Fruit fly (Drosophila melanogaster): ENCODE measurements around the gene cyc.

The cyc gene

DNA sequence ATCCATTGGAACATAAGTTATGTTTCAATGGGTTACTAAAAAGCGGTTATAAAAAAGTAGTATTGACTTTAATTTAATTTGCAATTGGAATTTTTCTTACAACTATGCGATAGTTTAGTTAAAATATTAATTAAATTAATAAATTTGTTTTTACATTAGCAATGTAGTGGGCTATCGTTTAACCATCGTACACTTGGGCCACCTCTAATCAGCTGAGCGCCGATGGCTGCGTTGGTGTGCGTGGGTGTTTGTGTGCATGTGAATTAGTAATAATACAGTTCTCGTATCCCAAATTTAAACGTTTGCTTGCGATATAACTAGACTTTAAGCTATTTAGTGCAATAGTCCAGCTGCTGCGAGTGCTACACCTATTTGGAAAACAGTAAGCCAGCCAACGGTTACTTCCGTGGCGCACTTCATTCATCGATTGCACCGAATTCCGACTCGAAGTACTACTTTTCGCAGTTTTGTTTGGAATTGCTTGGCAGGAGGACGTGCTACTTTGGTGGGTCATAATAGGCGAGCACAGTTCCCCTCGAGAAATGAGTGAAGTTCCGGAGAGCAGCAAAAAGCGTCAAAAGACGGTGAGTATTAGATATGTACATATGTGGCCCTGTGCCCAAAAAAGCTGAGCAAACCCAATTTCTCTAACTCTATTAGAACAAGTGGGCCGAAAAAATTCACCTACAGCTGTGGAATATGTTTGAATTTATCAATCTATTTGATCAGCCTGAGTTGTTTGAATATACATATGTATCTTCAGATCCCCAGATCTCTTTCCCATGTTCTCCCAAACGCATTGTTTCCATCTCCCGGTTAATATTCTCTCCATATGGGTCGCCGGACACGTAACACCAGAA, 29.5 kb upstream of the cyc start, which contains the start of gene Papss (continued):
- TF ChIP-seq fd96Cb (tag; optimal IDR thresholded peaks at IDR 0.05) (peak; percentile 5), CG18476 (GFP tag; optimal IDR thresholded peaks at IDR 0.05) (no peak), CG11247 (GFP tag; IDR thresholded peaks at IDR 0.05) (no peak), CG4328 (GFP tag; optimal IDR thresholded peaks at IDR 0.05) (peak; percentile 27), vnd (GFP tag; IDR thresholded peaks at IDR 0.05; ENCODE audit: partially characterized antibody) (peak; percentile 69), trh (GFP tag; optimal IDR thresholded peaks at IDR 0.05) (no peak), CG6175 (GFP tag; IDR thresholded peaks at IDR 0.05) (no peak), D (optimal IDR thresholded peaks at IDR 0.05) (no peak), D (GFP tag; optimal IDR thresholded peaks at IDR 0.05) (no peak), chn (GFP tag; optimal IDR thresholded peaks at IDR 0.05) (no peak), CG1233 (GFP tag; optimal IDR thresholded peaks at IDR 0.05) (peak; percentile 52), mam (GFP tag; optimal IDR thresholded peaks at IDR 0.05) (no peak), Stat92E (GFP tag; optimal IDR thresholded peaks at IDR 0.05) (no peak), CG14965 (GFP tag; optimal IDR thresholded peaks at IDR 0.05; ENCODE audit: borderline replicate concordance) (no peak), peb (GFP tag; IDR thresholded peaks at IDR 0.05) (no peak), CG3995 (GFP tag; optimal IDR thresholded peaks at IDR 0.05) (no peak), lab (GFP tag; optimal IDR thresholded peaks at IDR 0.05) (peak; percentile 86), CG43689 (GFP tag; IDR thresholded peaks at IDR 0.05) (no peak), nerfin-1 (tag; optimal IDR thresholded peaks at IDR 0.05) (no peak), gro (GFP tag; optimal IDR thresholded peaks at IDR 0.05) (no peak), unpg (GFP tag; optimal IDR thresholded peaks at IDR 0.05) (no peak), Gsc (GFP tag; IDR thresholded peaks at IDR 0.05) (no peak), esg (GFP tag; conservative IDR thresholded peaks at IDR 0.05) (no peak), hb (GFP tag; IDR thresholded peaks at IDR 0.05; ENCODE audit: partially characterized antibody) (peak; percentile 60; the same call in 2 of the 3 replicates), Antp (GFP tag; optimal IDR thresholded peaks at IDR 0.05) (no peak), CG10565 (GFP tag; optimal IDR thresholded peaks at IDR 0.05) (no peak), crc (GFP tag; optimal IDR thresholded peaks at IDR 0.05) (no peak), NFAT (GFP tag; IDR thresholded peaks at IDR 0.05) (peak; percentile 45; the same call in 1 of the 2 replicates), CG9932 (GFP tag; IDR thresholded peaks at IDR 0.05) (peak; percentile 70), CG2678 (tag; optimal IDR thresholded peaks at IDR 0.05) (peak; percentile 54), onecut (GFP tag; IDR thresholded peaks at IDR 0.05) (peak; percentile 5; the same call in 1 of the 2 replicates), CG1603 (tag; optimal IDR thresholded peaks at IDR 0.05) (no peak), ERR (GFP tag; optimal IDR thresholded peaks at IDR 0.05) (no peak), CG9609 (GFP tag; optimal IDR thresholded peaks at IDR 0.05) (no peak), danr (GFP tag; IDR thresholded peaks at IDR 0.05) (no peak), lola (GFP tag; optimal IDR thresholded peaks at IDR 0.05) (peak in 1 of 3 experiments; percentile 26), wek (GFP tag; optimal IDR thresholded peaks at IDR 0.05) (peak; percentile 55), CG10543 (GFP tag; optimal IDR thresholded peaks at IDR 0.05) (peak; percentile 49), Poxn (GFP tag; IDR thresholded peaks at IDR 0.05) (no peak), Ptx1 (GFP tag; IDR thresholded peaks at IDR 0.05) (peak; percentile 37; the same call in 1 of the 2 replicates), Optix (GFP tag; IDR thresholded peaks at IDR 0.05) (no peak), B-H2 (GFP tag; optimal IDR thresholded peaks at IDR 0.05) (peak; percentile 10), Xrp1 (GFP tag; IDR thresholded peaks at IDR 0.05) (peak; percentile 58), CG8478 (optimal IDR thresholded peaks at IDR 0.05) (no peak), caup (GFP tag; optimal IDR thresholded peaks at IDR 0.05; ENCODE audit: severe bottlenecking) (peak; percentile 56), schlank (tag; optimal IDR thresholded peaks at IDR 0.05) (peak; percentile 73), Dfd (GFP tag; optimal IDR thresholded peaks at IDR 0.05) (no peak), croc (GFP tag; conservative IDR thresholded peaks at IDR 0.05) (no peak), CG4424 (GFP tag; optimal IDR thresholded peaks at IDR 0.05) (no peak)
